Worm (Caenorhabditis elegans) whole organism, L4/young adult: ENCODE data around the gene ZK896.4.

Experiments
- W03F9.2 ChIP-seq: fragments of 150-350 bp; optimal IDR thresholded peaks from 2 replicates; lab custom pipeline; 2014; ENCODE audit warnings: missing biosample characterization, missing genetic modification characterization
- dao-5 ChIP-seq: sonication (generic microtip); optimal IDR thresholded peaks from 2 replicates; lab custom pipeline; 2016; ENCODE audit warnings: missing genotype, missing genetic modification characterization, moderate library complexity, missing compliant biosample characterization
- him-1 ChIP-seq: sonication (generic microtip); optimal IDR thresholded peaks from 2 replicates; lab custom pipeline; 2016; ENCODE audit warnings: missing genotype, missing genetic modification reagents, missing genetic modification characterization, missing compliant biosample characterization

The ZK896.4 gene

ce11 chrIV:12871445-12871947, 11.6 kb downstream of the ZK896.4 start, which contains the start of gene clec-187:
TSS of gene clec-187 (minus strand) at chrIV:12871495.
- TF ChIP-seq W03F9.2: no peak
- TF ChIP-seq him-1: no peak
- no peak for TF ChIP-seq dao-5 (tag; lab: Kevin White, UChicago)

DNA sequence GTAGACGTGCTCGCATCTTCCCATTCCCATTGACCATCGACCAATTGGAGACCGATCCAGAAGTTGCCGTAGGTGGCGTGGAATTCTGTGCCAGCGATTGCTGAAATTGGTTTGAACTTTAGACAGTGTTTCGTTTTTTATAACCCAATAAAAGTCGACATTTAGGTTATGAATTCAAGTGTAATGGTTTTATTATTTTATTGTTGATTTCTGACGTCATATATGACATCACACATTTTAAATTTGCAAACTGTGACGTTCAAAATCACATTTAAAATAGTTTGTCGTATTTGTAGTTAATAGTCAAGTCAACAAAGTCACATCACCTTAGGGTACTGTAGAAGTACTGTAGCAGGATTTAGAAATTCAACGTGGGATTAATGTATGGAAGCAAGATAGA, 12.8 kb downstream of the ZK896.4 start:
- no peak for TF ChIP-seq W03F9.2
- no peak for TF ChIP-seq dao-5 (tag; lab: Kevin White, UChicago)
- no peak for TF ChIP-seq him-1

ce11 chrIV:12869812-12870211, 13.3 kb downstream of the ZK896.4 start:
- TF ChIP-seq W03F9.2 (no peak), him-1 (no peak), dao-5 (tag; lab: Kevin White, UChicago) (no peak)

ce11 chrIV:12869383-12869782, 13.7 kb downstream of the ZK896.4 start:
- TF ChIP-seq dao-5 (tag; lab: Kevin White, UChicago) (no peak), W03F9.2 (no peak), him-1 (no peak)

- TF ChIP-seq him-1: no peak
- no peak for TF ChIP-seq dao-5 (tag; lab: Kevin White, UChicago)
- no peak for TF ChIP-seq W03F9.2
Measured at ce11 chrIV:12865884-12866283, 17.2 kb downstream of the ZK896.4 start, which contains the start of gene clec-186. TSS of gene clec-186 (plus strand) at chrIV:12866109.

DNA sequence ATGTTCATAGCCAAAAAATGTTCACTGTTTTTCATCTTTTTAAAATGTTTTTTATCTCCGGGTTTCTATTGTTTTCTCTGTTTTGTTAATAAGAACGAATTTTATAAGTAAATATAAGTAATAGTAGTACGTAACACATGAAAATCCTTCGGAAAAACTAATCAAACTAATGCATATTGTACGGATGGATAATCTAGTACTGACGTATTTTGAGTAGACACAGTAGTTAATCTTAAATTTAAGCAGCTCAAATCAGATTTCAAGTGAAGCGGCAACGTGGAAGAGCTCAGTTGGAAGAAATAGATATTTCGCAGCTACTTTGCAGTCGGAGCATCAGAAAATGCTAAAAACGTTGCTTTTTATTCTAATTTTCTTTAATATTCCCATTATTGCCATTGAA, 23.3 kb downstream of the ZK896.4 start, which contains the start of gene gcy-18:
TSS of gene gcy-18 (plus strand) at position 301 of the 400 bp plus-strand sequence.
- TF ChIP-seq him-1: no peak
- TF ChIP-seq dao-5 (tag; lab: Kevin White, UChicago): no peak
- TF ChIP-seq W03F9.2: no peak

ce11 chrIV:12855248-12855647, 27.8 kb downstream of the ZK896.4 start, which contains the start of gene nstp-5:
TSS of gene nstp-5 (plus strand) at chrIV:12855548.
- TF ChIP-seq him-1 (no peak), dao-5 (tag; lab: Kevin White, UChicago) (no peak), W03F9.2 (no peak)

ce11 chrIV:12854372-12855114, 28.5 kb downstream of the ZK896.4 start:
- TF ChIP-seq dao-5 (tag; lab: Kevin White, UChicago) (no peak), him-1 (no peak), W03F9.2 (no peak)

ce11 chrIV:12849030-12849560, 34.0 kb downstream of the ZK896.4 start, which contains the start of gene srf-3:
TSS of gene srf-3 (plus strand) at chrIV:12849510.
- TF ChIP-seq W03F9.2: no peak
- TF ChIP-seq dao-5 (tag; lab: Kevin White, UChicago): no peak
- no peak for TF ChIP-seq him-1

ce11 chrIV:12845596-12845995, 37.5 kb downstream of the ZK896.4 start, which contains the start of gene txt-19:
TSS of gene txt-19 (plus strand) at chrIV:12845899.
- TF ChIP-seq W03F9.2 (no peak), him-1 (no peak), dao-5 (tag; lab: Kevin White, UChicago) (no peak)

DNA sequence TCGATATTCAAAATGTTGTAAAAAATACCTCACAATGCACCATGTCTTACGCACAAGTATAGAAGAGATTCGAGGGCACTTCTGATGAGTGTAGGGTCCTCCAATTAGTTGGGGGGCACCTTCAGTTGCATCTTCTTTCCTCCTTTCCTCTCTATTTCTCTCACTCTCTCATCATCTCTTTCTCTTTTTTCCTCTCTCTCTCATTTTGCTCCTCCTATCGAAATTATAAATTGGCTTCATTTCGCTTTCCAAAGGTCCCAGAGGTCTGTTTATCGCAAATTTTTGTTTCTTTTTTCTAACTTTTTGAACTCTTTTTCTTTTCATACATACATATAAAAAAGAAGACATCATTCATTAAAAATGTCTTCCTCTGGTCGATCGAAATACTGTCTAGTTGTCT, 40.2 kb downstream of the ZK896.4 start:
- TF ChIP-seq him-1: no peak
- no peak for TF ChIP-seq W03F9.2
- TF ChIP-seq dao-5 (tag; lab: Kevin White, UChicago): no peak

DNA sequence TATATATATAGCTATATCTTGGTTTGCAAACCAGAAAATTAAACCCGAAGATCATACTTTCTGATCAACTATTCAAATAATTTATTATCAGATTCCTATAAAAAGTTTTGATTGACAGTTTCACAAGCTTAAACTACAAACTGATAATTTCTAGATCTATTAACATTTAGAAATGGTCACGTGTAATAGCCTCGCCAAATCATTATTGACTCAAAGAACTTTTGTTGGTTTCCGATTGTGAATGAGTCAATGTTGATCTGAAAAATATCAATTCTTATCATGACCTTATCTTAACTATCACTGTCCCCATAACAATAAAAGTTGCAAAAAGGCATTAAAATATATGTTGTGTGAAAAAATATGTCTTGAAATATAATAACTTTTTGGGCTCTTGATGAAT, 41.0 kb downstream of the ZK896.4 start:
- no peak for TF ChIP-seq W03F9.2
- no peak for TF ChIP-seq him-1
- TF ChIP-seq dao-5 (tag; lab: Kevin White, UChicago): no peak

- TF ChIP-seq him-1 (no peak), W03F9.2 (no peak), dao-5 (tag; lab: Kevin White, UChicago) (no peak)
Measured at ce11 chrIV:12840873-12841272, 42.2 kb downstream of the ZK896.4 start.

ce11 chrIV:12840348-12840747, 42.7 kb downstream of the ZK896.4 start:
- TF ChIP-seq W03F9.2: no peak
- TF ChIP-seq him-1: no peak
- TF ChIP-seq dao-5 (tag; lab: Kevin White, UChicago): no peak

ce11 chrIV:12836208-12836607, 46.9 kb downstream of the ZK896.4 start, which contains the start of gene M02B1.3:
TSS of gene M02B1.3 (plus strand) at chrIV:12836508.
- TF ChIP-seq W03F9.2 (no peak), him-1 (no peak), dao-5 (tag; lab: Kevin White, UChicago) (no peak)
